Worm (Caenorhabditis elegans) whole organism, L2 larva: ENCODE results near the gene srz-25.

ENCODE experiments used
- C34F6.9 ChIP-seq: fragments of 150-350 bp; optimal IDR thresholded peaks from 2 replicates; lab custom pipeline; 2014; ENCODE audit warnings: missing biosample characterization, missing genetic modification characterization
- R02D3.7 ChIP-seq: fragments of 150-350 bp; optimal IDR thresholded peaks from 2 replicates; lab custom pipeline; 2014; ENCODE audit warnings: missing biosample characterization, missing genetic modification characterization
- Y55F3AM.14 ChIP-seq: fragments of 200-800 bp; sonication (Bioruptor generic); optimal IDR thresholded peaks from 2 replicates; lab custom pipeline; 2018; ENCODE audit warnings: mild to moderate bottlenecking, missing genetic modification characterization, missing compliant biosample characterization
- ZK546.5 ChIP-seq: sonication (generic microtip); optimal IDR thresholded peaks from 2 replicates; lab custom pipeline; 2017; ENCODE audit warnings: missing biosample characterization, missing genetic modification characterization
- alr-1 ChIP-seq: fragments of 150-350 bp; optimal IDR thresholded peaks from 2 replicates; lab custom pipeline; 2014; ENCODE audit warnings: missing biosample characterization, missing genetic modification characterization
- aly-2 ChIP-seq: fragments of 150-350 bp; optimal IDR thresholded peaks from 2 replicates; lab custom pipeline; 2014; ENCODE audit warnings: missing biosample characterization, missing genetic modification characterization
- ama-1 ChIP-seq: fragments of 150-350 bp; optimal IDR thresholded peaks from 2 replicates; lab custom pipeline; 2018; ENCODE audit warnings: inconsistent platforms
- blmp-1 ChIP-seq: sonication (generic microtip); optimal IDR thresholded peaks from 2 replicates; lab custom pipeline; 2017; ENCODE audit warnings: missing genetic modification characterization, mild to moderate bottlenecking, missing compliant biosample characterization, antibody characterized with exemption, moderate library complexity; ENCODE audit not compliant: insufficient read depth
- ceh-16 ChIP-seq: fragments of 150-350 bp; optimal IDR thresholded peaks from 2 replicates; lab custom pipeline; 2014; ENCODE audit warnings: missing biosample characterization, missing genetic modification characterization
- ceh-82 ChIP-seq: fragments of 150-350 bp; optimal IDR thresholded peaks from 2 replicates; lab custom pipeline; 2014; ENCODE audit warnings: missing biosample characterization, missing genetic modification characterization
- egl-27 ChIP-seq: sonication (generic microtip); optimal IDR thresholded peaks from 3 replicates; lab custom pipeline; 2017; ENCODE audit warnings: missing biosample characterization, missing genetic modification reagents, missing genetic modification characterization
- elt-1 ChIP-seq: fragments of 150-350 bp; optimal IDR thresholded peaks from 2 replicates; lab custom pipeline; 2014; ENCODE audit warnings: missing biosample characterization, missing genetic modification characterization
- elt-3 ChIP-seq: sonication (generic microtip); optimal IDR thresholded peaks from 2 replicates; lab custom pipeline; 2017; ENCODE audit warnings: missing biosample characterization, missing genetic modification characterization
- fos-1 ChIP-seq: fragments of 150-350 bp; optimal IDR thresholded peaks from 2 replicates; lab custom pipeline; 2014; ENCODE audit warnings: missing biosample characterization, missing genetic modification characterization
- gmeb-1 ChIP-seq: fragments of 150-350 bp; optimal IDR thresholded peaks from 2 replicates; lab custom pipeline; 2014; ENCODE audit warnings: missing biosample characterization, missing genetic modification characterization
- lin-11 ChIP-seq: fragments of 150-350 bp; sonication (generic microtip); optimal IDR thresholded peaks from 2 replicates; lab custom pipeline; 2014; ENCODE audit warnings: missing biosample characterization, missing genetic modification characterization, inconsistent platforms, mixed read lengths
- lsy-2 ChIP-seq, 2 experiments: fragments of 150-350 bp in 1 of 2; sonication (generic microtip) in 1 of 2; optimal IDR thresholded peaks; 2 replicates each; lab custom pipeline; 2014 to 2017; ENCODE audit warnings: missing biosample characterization in 2 of 2, missing genetic modification characterization in 2 of 2
- mab-5 ChIP-seq: fragments of 150-350 bp; optimal IDR thresholded peaks from 2 replicates; lab custom pipeline; 2014; ENCODE audit warnings: missing biosample characterization, missing genetic modification characterization
- mbf-1 ChIP-seq: sonication (generic microtip); optimal IDR thresholded peaks from 2 replicates; lab custom pipeline; 2017; ENCODE audit warnings: missing biosample characterization, missing genetic modification characterization
- mdl-1 ChIP-seq, 2 experiments: fragments of 150-350 bp in 1 of 2; sonication (generic microtip) in 1 of 2; optimal IDR thresholded peaks; 2 replicates each; lab custom pipeline; 2017; ENCODE audit warnings: missing biosample characterization in 2 of 2, missing genetic modification characterization in 2 of 2
- nhr-10 ChIP-seq: sonication (generic microtip); optimal IDR thresholded peaks from 2 replicates; lab custom pipeline; 2017; ENCODE audit warnings: missing biosample characterization, missing genetic modification characterization
- nhr-12 ChIP-seq: fragments of 150-350 bp; optimal IDR thresholded peaks from 2 replicates; lab custom pipeline; 2014; ENCODE audit warnings: missing biosample characterization, missing genetic modification characterization
- nhr-129 ChIP-seq: fragments of 150-350 bp; optimal IDR thresholded peaks from 2 replicates; lab custom pipeline; 2014; ENCODE audit warnings: missing biosample characterization, missing genetic modification characterization
- nhr-237 ChIP-seq: fragments of 150-350 bp; optimal IDR thresholded peaks from 2 replicates; lab custom pipeline; 2014; ENCODE audit warnings: missing biosample characterization, missing genetic modification characterization
- nhr-77 ChIP-seq: fragments of 150-350 bp; optimal IDR thresholded peaks from 2 replicates; lab custom pipeline; 2014; ENCODE audit warnings: missing biosample characterization, missing genetic modification characterization
- peb-1 ChIP-seq: fragments of 150-350 bp; optimal IDR thresholded peaks from 2 replicates; lab custom pipeline; 2014; ENCODE audit warnings: missing biosample characterization, missing genetic modification characterization
- sma-3 ChIP-seq: sonication (generic microtip); optimal IDR thresholded peaks from 2 replicates; lab custom pipeline; 2016; ENCODE audit warnings: missing genetic modification reagents, missing genetic modification characterization, missing compliant biosample characterization
- sma-9 ChIP-seq, 2 experiments: fragments of 150-350 bp in 1 of 2; sonication (generic microtip) in 1 of 2; optimal IDR thresholded peaks; 2 replicates each; lab custom pipeline; 2014 to 2016; ENCODE audit warnings: missing genetic modification characterization in 2 of 2, mild to moderate bottlenecking in 1 of 2, missing biosample characterization in 1 of 2, missing compliant biosample characterization in 1 of 2, missing genetic modification reagents in 1 of 2, moderate library complexity in 1 of 2
- snpc-4 ChIP-seq: fragments of 150-350 bp; optimal IDR thresholded peaks from 2 replicates; lab custom pipeline; 2014; ENCODE audit warnings: missing biosample characterization, missing genetic modification characterization
- unc-39 ChIP-seq: fragments of 150-350 bp; optimal IDR thresholded peaks from 2 replicates; lab custom pipeline; 2014; ENCODE audit warnings: missing biosample characterization, missing genetic modification characterization
- unc-55 ChIP-seq: fragments of 150-350 bp; sonication (generic microtip); optimal IDR thresholded peaks from 3 replicates; lab custom pipeline; 2014; ENCODE audit warnings: missing biosample characterization, missing genetic modification reagents, missing genetic modification characterization
- unc-62 ChIP-seq: fragments of 150-350 bp; optimal IDR thresholded peaks from 2 replicates; lab custom pipeline; 2014; ENCODE audit warnings: missing biosample characterization, missing genetic modification reagents, missing genetic modification characterization
- ztf-1 ChIP-seq: fragments of 200-800 bp; sonication (Bioruptor generic); conservative IDR thresholded peaks from 2 replicates; pipeline ENCODE4 v1.3.6; 2022; ENCODE audit warnings: missing genetic modification characterization, missing compliant biosample characterization
- ztf-11 ChIP-seq: sonication (generic microtip); optimal IDR thresholded peaks from 2 replicates; lab custom pipeline; 2017; ENCODE audit warnings: missing biosample characterization, missing genetic modification characterization

srz-25 gene

DNA sequence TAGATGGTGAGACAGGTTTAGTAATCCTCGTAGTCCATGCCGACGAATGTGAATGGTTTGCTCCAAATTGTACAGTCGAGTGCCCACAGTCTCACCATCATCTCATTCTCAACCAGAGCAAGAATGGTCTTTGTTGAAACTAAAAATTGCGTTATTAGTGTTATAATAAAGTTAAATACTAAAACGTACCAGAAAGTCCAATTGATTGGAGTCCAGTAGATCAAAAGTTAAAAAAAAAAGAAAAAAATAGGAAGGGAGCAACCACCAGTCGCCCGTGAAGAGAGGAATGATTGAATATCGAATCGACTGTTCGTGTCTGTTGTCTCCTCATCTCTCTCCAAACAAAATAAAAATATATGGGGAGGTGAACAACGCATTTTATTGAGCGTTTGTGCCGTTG is 9.9 kb upstream of the srz-25 start, which contains the start of gene C18D4.12:
C18D4.12 (minus strand) TSS at position 101 of the 400 bp plus-strand sequence.
- no peak for TF ChIP-seq egl-27 (tag; lab: Kevin White, UChicago)
- TF ChIP-seq, all 48 proteins: peak for 0

ce11 chrV:17531410-17531809 is 9.0 kb upstream of the srz-25 start, which contains the start of gene C18D4.4:
C18D4.4 (minus strand) TSS chrV:17531510.
- TF ChIP-seq blmp-1 (tag; lab: Kevin White, UChicago): no peak
- no peak for TF ChIP-seq lsy-2 (tag; optimal IDR thresholded peaks at IDR 0.05; lab: Kevin White, UChicago)
- no peak for TF ChIP-seq mab-5 (tag; lab: Kevin White, UChicago)
- no peak for TF ChIP-seq nhr-129 (tag; lab: Kevin White, UChicago)
- no peak for TF ChIP-seq gmeb-1
- TF ChIP-seq ceh-82 (tag; lab: Kevin White, UChicago): no peak
- TF ChIP-seq R02D3.7: no peak
- no peak for TF ChIP-seq nhr-237 (tag; lab: Kevin White, UChicago)
- no peak for TF ChIP-seq elt-3 (tag; lab: Kevin White, UChicago)
- TF ChIP-seq alr-1 (tag; lab: Kevin White, UChicago): no peak
- no peak for TF ChIP-seq unc-39
- TF ChIP-seq ztf-1 (GFP tag; lab: Robert Waterston, UW): no peak
- no peak for TF ChIP-seq ztf-11 (tag; lab: Kevin White, UChicago)

- TF ChIP-seq Y55F3AM.14 (GFP tag; lab: Kevin White, UChicago) (no peak), ZK546.5 (tag; lab: Kevin White, UChicago) (no peak), lsy-2 (tag; optimal IDR thresholded peaks at IDR 0.05; lab: Kevin White, UChicago) (no peak), nhr-12 (tag; lab: Kevin White, UChicago) (no peak), sma-9 (GFP tag; optimal IDR thresholded peaks at IDR 0.05; lab: Kevin White, UChicago) (no peak), sma-9 (tag; optimal IDR thresholded peaks at IDR 0.05; lab: Kevin White, UChicago) (no peak)
Observed at ce11 chrV:17532686-17533085, 7.7 kb upstream of the srz-25 start, which contains the start of gene C18D4.3. C18D4.3 (minus strand) TSS chrV:17532786.

DNA sequence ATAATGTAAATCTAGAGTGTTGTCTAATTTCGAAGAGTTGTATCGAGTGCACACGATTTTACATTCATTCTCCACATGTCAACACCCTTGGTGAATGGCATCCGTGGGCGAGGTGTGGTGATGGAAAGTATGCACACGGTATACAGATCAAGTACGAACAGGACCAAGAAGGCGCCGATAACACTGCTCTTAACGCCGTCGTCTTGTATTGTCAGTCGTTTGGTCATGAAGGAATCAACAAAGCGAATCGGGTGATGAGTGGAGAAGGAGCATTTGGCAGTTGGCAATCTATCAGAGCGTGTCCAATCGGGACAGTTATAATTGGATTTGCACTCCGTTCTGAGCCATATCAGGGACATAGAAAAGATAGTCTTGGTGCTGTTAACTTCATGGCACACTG is 7.2 kb upstream of the srz-25 start:
- no peak for TF ChIP-seq sma-3 (GFP tag; lab: Kevin White, UChicago)
- TF ChIP-seq mbf-1 (tag; lab: Kevin White, UChicago): no peak
- no peak for TF ChIP-seq Y55F3AM.14 (GFP tag; lab: Kevin White, UChicago)
- no peak for TF ChIP-seq mab-5 (tag; lab: Kevin White, UChicago)
- TF ChIP-seq ama-1 (lab: Kevin White, UChicago): no peak
- no peak for TF ChIP-seq mdl-1 (tag; optimal IDR thresholded peaks at IDR 0.05; lab: Kevin White, UChicago)
- no peak for TF ChIP-seq gmeb-1
- TF ChIP-seq ztf-1 (GFP tag; lab: Robert Waterston, UW): no peak
- TF ChIP-seq ceh-16: no peak
- no peak for TF ChIP-seq peb-1 (tag; lab: Kevin White, UChicago)
- TF ChIP-seq ZK546.5 (tag; lab: Kevin White, UChicago): no peak
- TF ChIP-seq elt-1 (tag; lab: Kevin White, UChicago): no peak

ce11 chrV:17538279-17538896 is 2.0 kb upstream of the srz-25 start, which contains the start of gene C18D4.6:
C18D4.6 (minus strand) TSS chrV:17538375.
- TF ChIP-seq snpc-4 (tag; lab: Kevin White, UChicago) (no peak), unc-39 (no peak), ceh-16 (no peak), elt-1 (tag; lab: Kevin White, UChicago) (no peak), sma-3 (GFP tag; lab: Kevin White, UChicago) (no peak), unc-55 (GFP tag; lab: Kevin White, UChicago) (peak; percentile 62), ZK546.5 (tag; lab: Kevin White, UChicago) (no peak), nhr-10 (no peak), fos-1 (tag; lab: Kevin White, UChicago) (no peak), gmeb-1 (peak; percentile 43), lin-11 (no peak), mbf-1 (tag; lab: Kevin White, UChicago) (no peak), aly-2 (no peak), nhr-129 (tag; lab: Kevin White, UChicago) (peak; percentile 12), unc-62 (GFP tag; lab: Kevin White, UChicago) (no peak), nhr-77 (tag; lab: Kevin White, UChicago) (no peak), C34F6.9 (no peak), ztf-11 (tag; lab: Kevin White, UChicago) (no peak)
